Worm (Caenorhabditis elegans): ENCODE data around the gene R10E11.6.
A peak's percentile ranks its signal among the peaks of the same experiment; 100 is the strongest.

R10E11.6 gene

DNA sequence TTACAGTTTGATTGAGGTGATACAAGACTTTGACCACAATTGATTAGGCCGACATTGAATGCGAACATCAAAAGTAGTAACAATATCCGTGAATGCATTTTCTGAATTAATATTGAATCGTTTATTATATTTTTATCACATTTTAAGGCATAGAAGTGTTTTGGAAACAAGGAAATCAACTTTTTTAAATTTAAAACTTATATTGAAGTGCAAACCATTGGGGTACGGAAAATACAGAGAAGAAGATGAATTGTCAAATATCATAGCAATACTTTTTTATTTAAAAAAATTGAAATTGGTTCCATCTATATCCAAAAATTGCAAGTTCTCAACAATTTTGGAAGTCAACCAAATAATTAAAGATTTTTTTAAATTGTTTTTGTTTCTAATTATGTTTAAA, 39.6 kb upstream of the R10E11.6 start, which contains the start of gene T05G5.1:
Gene T05G5.1 (minus strand): TSS at position 101 of the 400 bp plus-strand sequence.
- no peak for TF ChIP-seq nhr-19 (GFP tag; conservative IDR thresholded peaks at IDR 0.05)
- no peak for TF ChIP-seq blmp-1 (tag; optimal IDR thresholded peaks at IDR 0.05)
- no peak for TF ChIP-seq nhr-12 (tag; optimal IDR thresholded peaks at IDR 0.05)
- no peak for TF ChIP-seq ceh-88 (GFP tag; IDR thresholded peaks at IDR 0.05)
- TF ChIP-seq unc-98 (GFP tag; IDR thresholded peaks at IDR 0.05): no peak
- no peak for TF ChIP-seq tbx-2 (tag; optimal IDR thresholded peaks at IDR 0.05)
- no peak for TF ChIP-seq ceh-8 (GFP tag; optimal IDR thresholded peaks at IDR 0.05)
- no peak for TF ChIP-seq unc-130 (tag; optimal IDR thresholded peaks at IDR 0.05)
- TF ChIP-seq alr-1 (tag; optimal IDR thresholded peaks at IDR 0.05; ENCODE audit: borderline replicate concordance): no peak
- no peak for TF ChIP-seq hlh-4 (tag; optimal IDR thresholded peaks at IDR 0.05)
- no peak for TF ChIP-seq lin-35 (GFP tag; optimal IDR thresholded peaks at IDR 0.05)
- no peak for TF ChIP-seq C34B4.2 (tag; optimal IDR thresholded peaks at IDR 0.05)
- no peak for TF ChIP-seq pag-3 (tag; optimal IDR thresholded peaks at IDR 0.05; ENCODE audit: borderline replicate concordance, insufficient read depth)
- no peak for TF ChIP-seq ces-1 (GFP tag; optimal IDR thresholded peaks at IDR 0.05)

DNA sequence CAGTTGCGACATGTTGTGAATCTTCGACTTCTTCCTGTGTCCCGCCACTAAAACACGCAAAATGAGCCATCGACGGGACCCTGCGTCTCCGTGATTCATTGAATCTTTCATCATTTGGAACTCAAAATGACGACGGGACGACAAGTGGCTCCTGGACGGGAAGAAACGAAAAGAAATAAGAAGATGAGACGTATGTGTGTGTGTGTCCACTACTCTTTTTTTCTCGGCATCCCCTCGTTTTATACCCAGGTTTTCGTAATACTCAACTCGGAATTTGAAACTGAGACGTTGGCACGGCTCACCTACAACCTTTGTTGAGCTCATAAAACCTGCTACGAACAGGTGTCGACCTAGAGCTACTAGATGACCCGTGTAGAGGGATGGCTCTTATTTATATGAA, 38.3 kb upstream of the R10E11.6 start:
- TF ChIP-seq aha-1 (tag; optimal IDR thresholded peaks at IDR 0.05) (no peak), ceh-90 (tag; optimal IDR thresholded peaks at IDR 0.05) (no peak), nhr-19 (GFP tag; conservative IDR thresholded peaks at IDR 0.05) (peak; percentile 22; the same call in 1 of the 2 replicates), Y116A8C.19 (tag; optimal IDR thresholded peaks at IDR 0.05; ENCODE audit: borderline replicate concordance) (no peak), unc-62 (GFP tag; optimal IDR thresholded peaks at IDR 0.05) (no peak), lin-35 (GFP tag; optimal IDR thresholded peaks at IDR 0.05) (no peak), C16A3.4 (tag; optimal IDR thresholded peaks at IDR 0.05) (no peak), aly-2 (tag; optimal IDR thresholded peaks at IDR 0.05) (no peak), efl-1 (optimal IDR thresholded peaks at IDR 0.05) (peak in 1 of 2 experiments; percentile 6), efl-1 (GFP tag; optimal IDR thresholded peaks at IDR 0.05 in 1 of 2) (no peak), mep-1 (tag; optimal IDR thresholded peaks at IDR 0.05) (no peak), nhr-90 (tag; optimal IDR thresholded peaks at IDR 0.05; ENCODE audit: poor library complexity) (no peak), xbp-1 (tag; optimal IDR thresholded peaks at IDR 0.05) (no peak), sox-4 (tag; optimal IDR thresholded peaks at IDR 0.05) (no peak), nhr-71 (tag; optimal IDR thresholded peaks at IDR 0.05) (peak; percentile 64), ama-1 (optimal IDR thresholded peaks at IDR 0.05) (no peak), ceh-8 (GFP tag; optimal IDR thresholded peaks at IDR 0.05) (no peak), elt-3 (tag; optimal IDR thresholded peaks at IDR 0.05) (no peak), unc-130 (tag; optimal IDR thresholded peaks at IDR 0.05) (peak; percentile 9), nhr-20 (tag; optimal IDR thresholded peaks at IDR 0.05) (peak; percentile 33), dpl-1 (GFP tag; optimal IDR thresholded peaks at IDR 0.05) (no peak), unc-98 (GFP tag; IDR thresholded peaks at IDR 0.05) (no peak), ztf-11 (tag; optimal IDR thresholded peaks at IDR 0.05) (no peak), pag-3 (tag; optimal IDR thresholded peaks at IDR 0.05; ENCODE audit: borderline replicate concordance, insufficient read depth) (peak; percentile 83), hlh-4 (tag; optimal IDR thresholded peaks at IDR 0.05) (no peak), ces-1 (GFP tag; optimal IDR thresholded peaks at IDR 0.05) (no peak), vab-15 (tag; optimal IDR thresholded peaks at IDR 0.05) (no peak), snu-23 (GFP tag; optimal IDR thresholded peaks at IDR 0.05) (peak; percentile 58), fkh-8 (tag; optimal IDR thresholded peaks at IDR 0.05) (no peak), swsn-7 (tag; optimal IDR thresholded peaks at IDR 0.05) (no peak), mef-2 (tag; optimal IDR thresholded peaks at IDR 0.05) (no peak), C34B4.2 (tag; optimal IDR thresholded peaks at IDR 0.05) (no peak), F16B12.6 (tag; optimal IDR thresholded peaks at IDR 0.05) (no peak), pax-3 (tag; optimal IDR thresholded peaks at IDR 0.05) (no peak), zip-4 (GFP tag; optimal IDR thresholded peaks at IDR 0.05) (no peak), elt-2 (tag; optimal IDR thresholded peaks at IDR 0.05) (no peak), pqm-1 (tag; optimal IDR thresholded peaks at IDR 0.05) (no peak), zag-1 (tag; optimal IDR thresholded peaks at IDR 0.05) (no peak), rnt-1 (tag; optimal IDR thresholded peaks at IDR 0.05) (peak; percentile 59), nhr-77 (tag; optimal IDR thresholded peaks at IDR 0.05) (no peak), jun-1 (tag; optimal IDR thresholded peaks at IDR 0.05) (no peak), ceh-82 (tag; optimal IDR thresholded peaks at IDR 0.05) (no peak), unc-30 (tag; optimal IDR thresholded peaks at IDR 0.05) (no peak), lin-14 (GFP tag; optimal IDR thresholded peaks at IDR 0.05) (peak; percentile 73), nhr-47 (tag; optimal IDR thresholded peaks at IDR 0.05) (no peak)
